Worm (Caenorhabditis elegans) whole organism, mixed stage, embryonic: ENCODE data around the gene ttr-14.

ENCODE experiments used
- lsy-2 ChIP-seq: fragments of 150-350 bp; optimal IDR thresholded peaks from 2 replicates; lab custom pipeline; 2014; ENCODE audit warnings: missing biosample characterization, missing genetic modification characterization
- mep-1 ChIP-seq: fragments of 150-350 bp; optimal IDR thresholded peaks from 2 replicates; lab custom pipeline; 2017; ENCODE audit warnings: missing biosample characterization, missing genetic modification reagents, missing genetic modification characterization, inconsistent platforms

DNA sequence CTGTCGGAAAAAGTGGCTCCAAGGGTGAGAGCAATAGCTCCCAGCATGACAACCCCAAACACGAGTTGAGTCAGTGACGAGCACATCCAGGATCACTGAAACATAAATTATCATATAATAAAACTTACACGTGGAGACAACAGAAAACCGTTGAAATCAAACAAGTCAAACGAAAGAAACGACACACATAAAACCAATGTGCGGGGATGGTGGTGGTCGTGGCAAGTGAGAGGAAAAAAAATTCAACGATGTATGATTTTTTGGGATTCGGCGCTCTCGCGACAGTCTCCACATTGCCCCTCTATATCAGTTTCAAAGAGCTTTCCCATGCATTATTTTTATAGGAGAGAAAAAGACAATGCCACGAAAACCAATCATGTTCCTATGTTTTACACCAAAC is 3.5 kb upstream of the ttr-14 start, which contains the start of gene clc-4:
- no peak for TF ChIP-seq mep-1 (tag; lab: Kevin White, UChicago)
- no peak for TF ChIP-seq lsy-2 (tag; lab: Kevin White, UChicago)
